Worm (Caenorhabditis elegans): ENCODE results near the gene C55C3.1.

DNA sequence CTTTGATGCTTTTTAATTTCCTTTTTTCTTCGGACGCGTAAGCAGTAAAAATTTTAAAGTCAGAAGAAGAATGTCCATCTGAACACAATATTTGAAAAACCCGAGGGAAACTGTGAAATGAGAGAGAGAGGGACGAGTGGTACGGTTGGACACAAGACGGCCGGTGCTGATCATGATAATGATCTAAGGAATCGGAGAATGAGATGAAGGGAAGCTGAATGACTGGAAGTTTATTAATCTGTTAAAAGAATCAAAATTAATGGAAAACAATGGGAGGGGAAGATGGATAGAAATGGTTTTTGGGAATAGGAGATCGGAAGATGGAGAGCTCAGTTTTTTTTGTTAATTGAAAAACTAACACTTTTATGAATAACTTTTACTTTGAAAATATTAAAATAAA is 49.8 kb downstream of the C55C3.1 start:
- TF ChIP-seq T22C8.4 (GFP tag; IDR thresholded peaks at IDR 0.05) (no peak), flt-1 (GFP tag; IDR thresholded peaks at IDR 0.05) (no peak)

Data from whole organism, midembryonic.